Fruit fly (Drosophila melanogaster) whole organism, embryonic: ENCODE data around the gene CG43094.

Source experiments
- Asciz ChIP-seq: fragments of 200-800 bp; sonication (Bioruptor generic); optimal IDR thresholded peaks from 2 replicates; lab custom pipeline; 2017; ENCODE audit warnings: missing biosample characterization, mild to moderate bottlenecking, missing genetic modification characterization, missing genetic modification reagents
- Atf3 ChIP-seq: fragments of 200-800 bp; sonication (Bioruptor generic); optimal IDR thresholded peaks from 3 replicates; lab custom pipeline; 2016; ENCODE audit warnings: missing biosample characterization, missing genetic modification characterization
- BtbVII ChIP-seq: fragments of 200-800 bp; sonication (Bioruptor generic); optimal IDR thresholded peaks from 3 replicates; lab custom pipeline; 2017; ENCODE audit warnings: missing biosample characterization, mild to moderate bottlenecking, missing genetic modification characterization
- CG10565 ChIP-seq: fragments of 200-800 bp; sonication (Bioruptor generic); optimal IDR thresholded peaks from 3 replicates; lab custom pipeline; 2016; ENCODE audit warnings: missing biosample characterization, mild to moderate bottlenecking, missing genetic modification characterization
- CG11085 ChIP-seq: fragments of 200-800 bp; sonication (Bioruptor generic); IDR thresholded peaks from 2 replicates; pipeline ENCODE4 v1.3.6; 2022; ENCODE audit warnings: missing biosample characterization, missing genetic modification characterization
- CG11093 ChIP-seq: fragments of 200-800 bp; sonication (Bioruptor generic); IDR thresholded peaks from 3 replicates; pipeline ENCODE4 v1.3.6; 2022; ENCODE audit warnings: missing biosample characterization, missing genetic modification characterization
- CG11695 ChIP-seq: fragments of 200-800 bp; sonication (Bioruptor generic); IDR thresholded peaks from 3 replicates; pipeline ENCODE4 v1.3.6; 2022; ENCODE audit warnings: missing biosample characterization, missing genetic modification characterization
- CG12155 ChIP-seq: fragments of 200-800 bp; sonication (Bioruptor generic); optimal IDR thresholded peaks from 3 replicates; lab custom pipeline; 2016; ENCODE audit warnings: missing biosample characterization, missing genetic modification characterization
- CG12236 ChIP-seq: fragments of 200-800 bp; sonication (Bioruptor generic); optimal IDR thresholded peaks from 2 replicates; lab custom pipeline; 2016; ENCODE audit warnings: missing biosample characterization, missing genetic modification characterization
- CG12942 ChIP-seq: fragments of 200-800 bp; sonication (Bioruptor generic); optimal IDR thresholded peaks from 3 replicates; lab custom pipeline; 2016; ENCODE audit warnings: missing biosample characterization, missing genetic modification characterization
- CG13296 ChIP-seq: fragments of 200-800 bp; sonication (Bioruptor generic); optimal IDR thresholded peaks from 3 replicates; lab custom pipeline; 2018; ENCODE audit warnings: missing biosample characterization, mild to moderate bottlenecking, missing genetic modification characterization
- CG14014 ChIP-seq: fragments of 200-800 bp; sonication (Bioruptor generic); IDR thresholded peaks from 2 replicates; pipeline ENCODE4 v1.3.6; 2022; ENCODE audit warnings: missing biosample characterization, missing genetic modification characterization
- CG16779 ChIP-seq: fragments of 200-800 bp; sonication (Bioruptor generic); IDR thresholded peaks from 2 replicates; pipeline ENCODE4 v1.3.6; 2022; ENCODE audit warnings: missing biosample characterization, missing genetic modification characterization
- CG17361 ChIP-seq: fragments of 200-800 bp; sonication (Bioruptor generic); IDR thresholded peaks from 3 replicates; pipeline ENCODE4 v1.3.6; 2022; ENCODE audit warnings: missing biosample characterization, missing genetic modification characterization
- CG17802 ChIP-seq: fragments of 200-800 bp; sonication (Bioruptor generic); optimal IDR thresholded peaks from 2 replicates; lab custom pipeline; 2018; ENCODE audit warnings: missing biosample characterization, mild to moderate bottlenecking, missing genetic modification characterization, moderate library complexity
- CG17829 ChIP-seq: fragments of 200-800 bp; optimal IDR thresholded peaks from 2 replicates; lab custom pipeline; 2019; ENCODE audit warnings: missing biosample characterization, mild to moderate bottlenecking, missing genetic modification characterization, moderate library complexity
- CG18476 ChIP-seq: fragments of 200-800 bp; sonication (Bioruptor generic); optimal IDR thresholded peaks from 2 replicates; lab custom pipeline; 2016; ENCODE audit warnings: missing biosample characterization, mild to moderate bottlenecking, missing genetic modification characterization
- CG2199 ChIP-seq: fragments of 200-800 bp; sonication (Bioruptor generic); IDR thresholded peaks from 3 replicates; pipeline ENCODE4 v1.3.6; 2022; ENCODE audit warnings: missing biosample characterization, missing genetic modification characterization
- CG3163 ChIP-seq: fragments of 200-800 bp; sonication (Bioruptor generic); optimal IDR thresholded peaks from 3 replicates; lab custom pipeline; 2016; ENCODE audit warnings: missing biosample characterization, missing genetic modification characterization
- CG33557 ChIP-seq: fragments of 200-800 bp; sonication (Bioruptor generic); optimal IDR thresholded peaks from 2 replicates; lab custom pipeline; 2019; ENCODE audit warnings: missing biosample characterization, mild to moderate bottlenecking, missing genetic modification characterization, moderate library complexity
- CG4820 ChIP-seq: fragments of 200-800 bp; sonication (Bioruptor generic); optimal IDR thresholded peaks from 3 replicates; lab custom pipeline; 2016; ENCODE audit warnings: missing biosample characterization, missing genetic modification characterization
- CG6791 ChIP-seq: fragments of 200-800 bp; sonication (Bioruptor generic); IDR thresholded peaks from 3 replicates; pipeline ENCODE4 v1.3.6; 2022; ENCODE audit warnings: missing biosample characterization, missing genetic modification characterization; ENCODE audit not compliant: partially characterized antibody
- CG7271 ChIP-seq: fragments of 200-800 bp; sonication (Bioruptor generic); optimal IDR thresholded peaks from 2 replicates; lab custom pipeline; 2018; ENCODE audit warnings: missing biosample characterization, mild to moderate bottlenecking, missing genetic modification characterization, moderate library complexity
- CG7928 ChIP-seq: fragments of 200-800 bp; sonication (Bioruptor generic); optimal IDR thresholded peaks from 2 replicates; lab custom pipeline; 2017; ENCODE audit warnings: missing biosample characterization, mild to moderate bottlenecking, missing genetic modification characterization
- Dp ChIP-seq: fragments of 200-800 bp; sonication (Bioruptor generic); optimal IDR thresholded peaks from 2 replicates; lab custom pipeline; 2018; ENCODE audit warnings: missing biosample characterization, mild to moderate bottlenecking, missing genetic modification characterization, moderate library complexity
- Hmr ChIP-seq: fragments of 200-800 bp; sonication (Bioruptor generic); optimal IDR thresholded peaks from 3 replicates; lab custom pipeline; 2017; ENCODE audit warnings: mild to moderate bottlenecking, missing biosample characterization, missing genetic modification reagents, missing genetic modification characterization
- Spps ChIP-seq: fragments of 200-800 bp; sonication (Bioruptor generic); optimal IDR thresholded peaks from 2 replicates; lab custom pipeline; 2018; ENCODE audit warnings: missing biosample characterization, mild to moderate bottlenecking, missing genetic modification characterization
- TFAM ChIP-seq: fragments of 200-800 bp; sonication (Bioruptor generic); optimal IDR thresholded peaks from 2 replicates; lab custom pipeline; 2017; ENCODE audit warnings: missing biosample characterization, missing genetic modification characterization, inconsistent platforms
- ap ChIP-seq: fragments of 200-800 bp; sonication (Bioruptor generic); IDR thresholded peaks from 2 replicates; pipeline ENCODE4 v1.3.6; 2022; ENCODE audit warnings: missing biosample characterization, missing genetic modification characterization
- ash1 ChIP-seq: fragments of 200-800 bp; sonication (Bioruptor generic); optimal IDR thresholded peaks from 2 replicates; lab custom pipeline; 2018; ENCODE audit warnings: missing biosample characterization, mild to moderate bottlenecking, missing genetic modification characterization
- chinmo ChIP-seq: fragments of 200-800 bp; sonication (Bioruptor generic); IDR thresholded peaks from 4 replicates; pipeline ENCODE4 v1.3.6; 2022; ENCODE audit warnings: missing biosample characterization, missing genetic modification characterization; ENCODE audit not compliant: partially characterized antibody
- dm ChIP-seq: fragments of 200-800 bp; sonication (Bioruptor generic); optimal IDR thresholded peaks from 3 replicates; lab custom pipeline; 2016; ENCODE audit warnings: missing biosample characterization, missing genetic modification characterization
- dpn ChIP-seq, 2 experiments: fragments of 200-800 bp; sonication (Bioruptor generic); optimal IDR thresholded peaks; 3 replicates each; lab custom pipeline; 2016; ENCODE audit warnings: missing biosample characterization in 2 of 2, missing genetic modification characterization in 2 of 2
- ewg ChIP-seq: fragments of 200-800 bp; sonication (Bioruptor generic); optimal IDR thresholded peaks from 3 replicates; lab custom pipeline; 2017; ENCODE audit warnings: mild to moderate bottlenecking, missing biosample characterization, missing genetic modification reagents, missing genetic modification characterization
- ftz-f1 ChIP-seq: fragments of 200-800 bp; sonication (Bioruptor generic); optimal IDR thresholded peaks from 2 replicates; lab custom pipeline; 2016; ENCODE audit warnings: missing biosample characterization, missing genetic modification characterization
- h ChIP-seq: fragments of >200 bp; optimal IDR thresholded peaks from 2 replicates; lab custom pipeline; 2017
- ham ChIP-seq: fragments of 200-800 bp; sonication (Bioruptor generic); IDR thresholded peaks from 2 replicates; pipeline ENCODE4 v1.3.6; 2022; ENCODE audit warnings: missing biosample characterization, missing genetic modification characterization
- hb ChIP-seq: fragments of 200-800 bp; sonication (Bioruptor generic); IDR thresholded peaks from 3 replicates; pipeline ENCODE4 v1.3.6; 2022; ENCODE audit warnings: missing biosample characterization, missing genetic modification characterization; ENCODE audit not compliant: partially characterized antibody
- inv ChIP-seq: fragments of 200-800 bp; sonication (Bioruptor generic); IDR thresholded peaks from 2 replicates; pipeline ENCODE4 v1.3.6; 2022; ENCODE audit warnings: missing biosample characterization, missing genetic modification characterization; ENCODE audit not compliant: partially characterized antibody
- nerfin-2 ChIP-seq: fragments of 200-800 bp; sonication (Bioruptor generic); IDR thresholded peaks from 2 replicates; pipeline ENCODE4 v1.3.6; 2022; ENCODE audit warnings: missing biosample characterization, missing genetic modification characterization; ENCODE audit not compliant: partially characterized antibody
- otp ChIP-seq: fragments of 200-800 bp; sonication (Bioruptor generic); IDR thresholded peaks from 3 replicates; pipeline ENCODE4, ENCODE4 v1.3.6; 2022; ENCODE audit warnings: missing biosample characterization, missing genetic modification characterization
- p53 ChIP-seq: fragments of 200-800 bp; sonication (Bioruptor generic); optimal IDR thresholded peaks from 2 replicates; lab custom pipeline; 2016; ENCODE audit warnings: missing biosample characterization, missing genetic modification characterization
- pnt ChIP-seq: fragments of 200-800 bp; sonication (Bioruptor generic); optimal IDR thresholded peaks from 3 replicates; lab custom pipeline; 2016; ENCODE audit warnings: missing biosample characterization, missing genetic modification characterization
- ro ChIP-seq: fragments of 200-800 bp; sonication (Bioruptor generic); IDR thresholded peaks from 2 replicates; pipeline ENCODE4 v1.3.6; 2022; ENCODE audit warnings: missing biosample characterization, missing genetic modification characterization
- slbo ChIP-seq: fragments of 200-800 bp; sonication (Bioruptor generic); IDR thresholded peaks from 2 replicates; pipeline ENCODE4 v1.3.6; 2022; ENCODE audit warnings: missing biosample characterization, missing genetic modification characterization
- stwl ChIP-seq: fragments of 200-800 bp; sonication (Bioruptor generic); optimal IDR thresholded peaks from 3 replicates; lab custom pipeline; 2018; ENCODE audit warnings: missing biosample characterization, mild to moderate bottlenecking, missing genetic modification characterization, moderate library complexity
- tap ChIP-seq: fragments of 200-800 bp; optimal IDR thresholded peaks from 3 replicates; lab custom pipeline; 2019; ENCODE audit warnings: missing biosample characterization, mild to moderate bottlenecking, missing genetic modification characterization, moderate library complexity
- trem ChIP-seq: fragments of 200-800 bp; optimal IDR thresholded peaks from 3 replicates; lab custom pipeline; 2019; ENCODE audit warnings: missing biosample characterization, mild to moderate bottlenecking, missing genetic modification characterization, moderate library complexity
- tx ChIP-seq: fragments of 200-800 bp; sonication (Bioruptor generic); optimal IDR thresholded peaks from 2 replicates; lab custom pipeline; 2016; ENCODE audit warnings: missing biosample characterization, missing genetic modification characterization
- yki ChIP-seq: fragments of >200 bp; optimal IDR thresholded peaks from 3 replicates; lab custom pipeline; 2018
- zen2 ChIP-seq: fragments of 200-800 bp; sonication (Bioruptor generic); IDR thresholded peaks from 3 replicates; pipeline ENCODE4 v1.3.6; 2022; ENCODE audit warnings: missing biosample characterization, missing genetic modification characterization; ENCODE audit not compliant: partially characterized antibody

Gene CG43094

DNA sequence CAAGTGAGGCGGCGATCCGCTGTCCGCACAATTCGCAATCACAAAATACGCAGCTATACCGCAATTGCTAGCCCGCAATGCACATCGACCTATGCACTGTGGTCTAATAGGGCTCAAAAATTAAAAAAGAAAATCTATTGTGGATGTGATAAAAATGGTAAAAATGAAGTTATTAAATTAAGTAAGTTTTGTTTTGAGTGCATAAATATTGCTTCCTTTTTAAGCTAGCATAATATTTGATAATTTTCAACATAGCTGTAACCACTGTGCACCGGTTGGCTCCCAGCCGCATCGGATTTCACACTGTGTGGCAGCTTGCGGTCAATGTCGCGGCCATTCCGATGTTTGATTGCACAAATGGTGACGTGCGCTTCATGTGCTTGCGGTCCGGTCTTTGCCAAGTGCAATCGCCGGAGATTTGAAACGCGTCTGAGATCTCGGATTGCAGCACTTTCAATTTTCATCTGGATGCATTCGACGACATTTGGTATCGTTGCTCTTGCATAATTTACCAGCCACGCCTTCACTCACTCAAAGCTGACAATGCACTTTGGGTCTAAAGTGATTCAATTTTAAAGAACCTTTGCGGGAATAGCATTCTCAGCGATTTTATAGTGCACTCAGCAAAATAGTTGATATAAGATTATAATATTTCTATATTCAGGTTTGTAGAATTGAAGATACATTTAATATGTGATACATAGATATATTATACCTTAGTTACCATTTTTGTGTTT is 45.8 kb upstream of the CG43094 start (continued):
- TF ChIP-seq yki (no peak), stwl (no peak), TFAM (no peak), ewg (no peak), trem (tag; lab: Kevin White, UChicago) (no peak), CG2199 (GFP tag; lab: Robert Waterston, UW) (no peak), CG14014 (GFP tag; lab: Robert Waterston, UW) (no peak), ash1 (GFP tag; lab: Kevin White, UChicago) (no peak), BtbVII (GFP tag; lab: Kevin White, UChicago) (no peak), ham (GFP tag; lab: Robert Waterston, UW) (no peak), slbo (GFP tag; lab: Robert Waterston, UW) (no peak), ro (GFP tag; lab: Robert Waterston, UW) (no peak), chinmo (GFP tag; lab: Robert Waterston, UW) (no peak), CG7271 (tag; lab: Kevin White, UChicago) (no peak), pnt (GFP tag; lab: Kevin White, UChicago) (no peak), CG13296 (GFP tag; lab: Kevin White, UChicago) (no peak), CG16779 (no peak), hb (GFP tag; lab: Robert Waterston, UW) (no peak), CG12942 (GFP tag; lab: Kevin White, UChicago) (no peak), CG11093 (GFP tag; lab: Robert Waterston, UW) (no peak), CG17361 (no peak), inv (no peak), CG4820 (peak; percentile 15), Hmr (no peak), CG18476 (GFP tag; lab: Kevin White, UChicago) (no peak), ap (no peak), p53 (no peak), h (no peak), CG33557 (GFP tag; lab: Kevin White, UChicago) (no peak), ftz-f1 (GFP tag; lab: Kevin White, UChicago) (no peak), CG17829 (tag; lab: Kevin White, UChicago) (no peak), CG12155 (no peak), tx (GFP tag; lab: Kevin White, UChicago) (no peak), otp (no peak), zen2 (no peak), CG11085 (GFP tag; lab: Robert Waterston, UW) (no peak), CG12236 (GFP tag; lab: Kevin White, UChicago) (no peak), dpn (GFP tag; optimal IDR thresholded peaks at IDR 0.05; lab: Kevin White, UChicago) (no peak), CG11695 (GFP tag; lab: Robert Waterston, UW) (0 out of 3 replicates have a peak, but pooled peaks have one; percentile 16), Atf3 (GFP tag; lab: Kevin White, UChicago) (no peak), Spps (tag; lab: Kevin White, UChicago) (no peak), CG7928 (no peak), tap (no peak), nerfin-2 (GFP tag; lab: Robert Waterston, UW) (no peak), CG17802 (tag; lab: Kevin White, UChicago) (no peak), CG10565 (no peak), dm (no peak), Dp (GFP tag; lab: Kevin White, UChicago) (no peak), Asciz (no peak), CG6791 (GFP tag; lab: Robert Waterston, UW) (no peak), CG3163 (GFP tag; lab: Kevin White, UChicago) (no peak)
